Worm (Caenorhabditis elegans): ENCODE measurements around the gene bre-3.

Gene bre-3

ce11 chrIII:9490783-9491547, 5.7 kb upstream of the bre-3 start, which contains the start of the genes dars-1 and ctr-9:
dars-1 (minus strand) TSS chrIII:9491215.
ctr-9 (plus strand) TSS chrIII:9491396.
- TF ChIP-seq R02D3.7 (tag; optimal IDR thresholded peaks at IDR 0.05) (no peak), nhr-12 (tag; optimal IDR thresholded peaks at IDR 0.05) (no peak), jun-1 (tag; optimal IDR thresholded peaks at IDR 0.05) (no peak), ztf-4 (tag; optimal IDR thresholded peaks at IDR 0.05) (no peak), nhr-23 (tag; optimal IDR thresholded peaks at IDR 0.05) (peak; percentile 9), pha-4 (tag; optimal IDR thresholded peaks at IDR 0.05) (peak; percentile 65), elt-1 (tag; optimal IDR thresholded peaks at IDR 0.05) (no peak), mdl-1 (tag; optimal IDR thresholded peaks at IDR 0.05) (no peak), skn-1 (tag; optimal IDR thresholded peaks at IDR 0.05) (no peak), tbx-2 (tag; optimal IDR thresholded peaks at IDR 0.05) (no peak), lin-15B (tag; optimal IDR thresholded peaks at IDR 0.05) (peak; percentile 28), nfya-1 (tag; optimal IDR thresholded peaks at IDR 0.05; ENCODE audit: insufficient read depth) (peak; percentile 37), hmg-11 (tag; optimal IDR thresholded peaks at IDR 0.05) (peak; percentile 3), unc-39 (tag; optimal IDR thresholded peaks at IDR 0.05) (no peak), fos-1 (tag; optimal IDR thresholded peaks at IDR 0.05) (no peak), ceh-16 (tag; optimal IDR thresholded peaks at IDR 0.05) (no peak), ceh-28 (tag; optimal IDR thresholded peaks at IDR 0.05) (no peak)

- TF ChIP-seq nhr-28 (tag; optimal IDR thresholded peaks at IDR 0.05) (no peak), ceh-28 (tag; optimal IDR thresholded peaks at IDR 0.05) (no peak), jun-1 (tag; optimal IDR thresholded peaks at IDR 0.05) (no peak), nhr-43 (tag; optimal IDR thresholded peaks at IDR 0.05; ENCODE audit: poor library complexity, severe bottlenecking) (no peak)
These were observed 4.5 kb upstream of the bre-3 start for ce11 chrIII:9489798-9490197.

- TF ChIP-seq eor-1 (tag; optimal IDR thresholded peaks at IDR 0.05), result no peak
- TF ChIP-seq nhr-77 (tag; optimal IDR thresholded peaks at IDR 0.05), result no peak
- no peak for TF ChIP-seq mdl-1 (tag; optimal IDR thresholded peaks at IDR 0.05)
- TF ChIP-seq elt-1 (tag; optimal IDR thresholded peaks at IDR 0.05), result no peak
- TF ChIP-seq ZK546.5 (tag; optimal IDR thresholded peaks at IDR 0.05), result no peak
These were observed 3.2 kb upstream of the bre-3 start, which contains the start of gene nlp-36 for ce11 chrIII:9488431-9488830. nlp-36 (plus strand) TSS chrIII:9488731.

ce11 chrIII:9488027-9488426, 2.8 kb upstream of the bre-3 start:
- TF ChIP-seq lsy-12 (tag; optimal IDR thresholded peaks at IDR 0.05) (no peak), daf-12 (tag; optimal IDR thresholded peaks at IDR 0.05) (no peak), elt-2 (tag; optimal IDR thresholded peaks at IDR 0.05) (no peak), pqm-1 (tag; optimal IDR thresholded peaks at IDR 0.05) (no peak), elt-1 (tag; optimal IDR thresholded peaks at IDR 0.05) (no peak), egl-27 (tag; optimal IDR thresholded peaks at IDR 0.05) (no peak), ceh-28 (tag; optimal IDR thresholded peaks at IDR 0.05) (no peak), nhr-237 (tag; optimal IDR thresholded peaks at IDR 0.05) (no peak), zag-1 (tag; optimal IDR thresholded peaks at IDR 0.05) (no peak), aly-2 (tag; optimal IDR thresholded peaks at IDR 0.05) (no peak), hmg-11 (tag; optimal IDR thresholded peaks at IDR 0.05) (no peak), egl-5 (tag; optimal IDR thresholded peaks at IDR 0.05) (no peak), nhr-12 (tag; optimal IDR thresholded peaks at IDR 0.05) (no peak), jun-1 (tag; optimal IDR thresholded peaks at IDR 0.05) (no peak), elt-3 (tag; optimal IDR thresholded peaks at IDR 0.05) (no peak), ZK546.5 (tag; optimal IDR thresholded peaks at IDR 0.05) (no peak), pha-4 (tag; optimal IDR thresholded peaks at IDR 0.05) (no peak)

- TF ChIP-seq nhr-43 (tag; optimal IDR thresholded peaks at IDR 0.05; ENCODE audit: poor library complexity, severe bottlenecking), result no peak
- TF ChIP-seq ZK546.5 (tag; optimal IDR thresholded peaks at IDR 0.05), result no peak
- no peak for TF ChIP-seq ztf-11 (tag; optimal IDR thresholded peaks at IDR 0.05)
- TF ChIP-seq unc-62 (GFP tag; optimal IDR thresholded peaks at IDR 0.05), result no peak
- TF ChIP-seq pha-4 (tag; optimal IDR thresholded peaks at IDR 0.05), result peak; percentile 72
- TF ChIP-seq fos-1 (tag; optimal IDR thresholded peaks at IDR 0.05), result no peak
- TF ChIP-seq nhr-11 (tag; optimal IDR thresholded peaks at IDR 0.05), result no peak
- no peak for TF ChIP-seq ceh-16 (tag; optimal IDR thresholded peaks at IDR 0.05)
- peak; percentile 7 for TF ChIP-seq ceh-28 (tag; optimal IDR thresholded peaks at IDR 0.05)
- TF ChIP-seq elt-2 (tag; optimal IDR thresholded peaks at IDR 0.05), result peak; percentile 81
- peak; percentile 10 for TF ChIP-seq jun-1 (tag; optimal IDR thresholded peaks at IDR 0.05)
- peak; percentile 87 for TF ChIP-seq pqm-1 (tag; optimal IDR thresholded peaks at IDR 0.05)
These were observed 2.2 kb upstream of the bre-3 start for ce11 chrIII:9487454-9487853.

All from whole organism, L3 larva.